Fruit fly (Drosophila melanogaster) whole organism, larva: ENCODE results near the gene Hex-t1.
A peak's percentile ranks its signal among the peaks of the same experiment; 100 is the strongest.

Experiments used
- noc ChIP-seq: fragments of 200-800 bp; sonication (Bioruptor generic); optimal IDR thresholded peaks from 3 replicates; lab custom pipeline; 2019; ENCODE audit warnings: missing biosample characterization, mild to moderate bottlenecking, missing genetic modification characterization, moderate library complexity

Hex-t1 gene

dm6 chr3R:26480362-26480761 is 31.5 kb downstream of the Hex-t1 start:
- TF ChIP-seq noc (tag; lab: Kevin White, UChicago) = no peak

- no peak for TF ChIP-seq noc (tag; lab: Kevin White, UChicago)
These were observed 32.4 kb downstream of the Hex-t1 start for dm6 chr3R:26481231-26481630.

- TF ChIP-seq noc (tag; lab: Kevin White, UChicago) = no peak
These were observed 34.8 kb downstream of the Hex-t1 start for dm6 chr3R:26483657-26484056.

dm6 chr3R:26484511-26484910 is 35.6 kb downstream of the Hex-t1 start:
- no peak for TF ChIP-seq noc (tag; lab: Kevin White, UChicago)

- TF ChIP-seq noc (tag; lab: Kevin White, UChicago) = no peak
These were observed 36.5 kb downstream of the Hex-t1 start for dm6 chr3R:26485240-26485865.

dm6 chr3R:26489456-26489855 is 40.6 kb downstream of the Hex-t1 start:
- TF ChIP-seq noc (tag; lab: Kevin White, UChicago) = no peak

- TF ChIP-seq noc (tag; lab: Kevin White, UChicago) = peak; percentile 12
These were observed 45.4 kb downstream of the Hex-t1 start for dm6 chr3R:26494247-26494646.

- no peak for TF ChIP-seq noc (tag; lab: Kevin White, UChicago)
These were observed 47.5 kb downstream of the Hex-t1 start for dm6 chr3R:26496356-26496755.

- peak; percentile 9 for TF ChIP-seq noc (tag; lab: Kevin White, UChicago)
These were observed 50.3 kb downstream of the Hex-t1 start for dm6 chr3R:26499136-26499535.
